Worm (Caenorhabditis elegans) whole organism, young adult: ENCODE data around the gene F11G11.15.

Source experiments
- B0019.2 ChIP-seq: fragments of 200-800 bp; sonication (Bioruptor generic); conservative IDR thresholded peaks from 2 replicates; pipeline ENCODE4 v1.3.6; 2022; ENCODE audit warnings: missing genetic modification reagents, missing genetic modification characterization, missing compliant biosample characterization
- B0035.1 ChIP-seq: sonication (generic microtip); optimal IDR thresholded peaks from 2 replicates; lab custom pipeline; 2016; ENCODE audit warnings: missing genetic modification characterization, mild to moderate bottlenecking, missing compliant biosample characterization, missing genotype, missing genetic modification reagents
- C17E4.6 ChIP-seq: fragments of 200-800 bp; sonication (Bioruptor generic); IDR thresholded peaks from 2 replicates; pipeline ENCODE4 v1.3.6; 2022; ENCODE audit warnings: missing genetic modification reagents, missing genetic modification characterization, missing compliant biosample characterization
- D2030.7 ChIP-seq: fragments of 200-800 bp; sonication (Bioruptor generic); IDR thresholded peaks from 2 replicates; pipeline ENCODE4 v1.3.6; 2022; ENCODE audit warnings: missing genetic modification reagents, missing genetic modification characterization, missing compliant biosample characterization
- K11D2.4 ChIP-seq: fragments of 200-800 bp; sonication (Bioruptor generic); IDR thresholded peaks from 2 replicates; pipeline ENCODE4 v1.3.6; 2022; ENCODE audit warnings: missing genetic modification reagents, missing genetic modification characterization, missing compliant biosample characterization
- T07F8.4 ChIP-seq: sonication (generic microtip); optimal IDR thresholded peaks from 2 replicates; lab custom pipeline; 2016; ENCODE audit warnings: mild to moderate bottlenecking, missing genetic modification characterization, moderate library complexity, missing compliant biosample characterization
- T26A5.8 ChIP-seq: sonication (generic microtip); optimal IDR thresholded peaks from 2 replicates; lab custom pipeline; 2016; ENCODE audit warnings: missing genetic modification characterization, missing compliant biosample characterization
- ZK185.1 ChIP-seq: sonication (generic microtip); optimal IDR thresholded peaks from 2 replicates; lab custom pipeline; 2016; ENCODE audit warnings: mild to moderate bottlenecking, missing genetic modification characterization, missing compliant biosample characterization; ENCODE audit not compliant: poor library complexity, severe bottlenecking
- atf-7 ChIP-seq: sonication (generic microtip); optimal IDR thresholded peaks from 2 replicates; lab custom pipeline; 2017; ENCODE audit warnings: mild to moderate bottlenecking, missing genetic modification characterization, missing compliant biosample characterization
- athp-1 ChIP-seq: sonication (generic microtip); optimal IDR thresholded peaks from 2 replicates; lab custom pipeline; 2017; ENCODE audit warnings: mild to moderate bottlenecking, missing genetic modification characterization, missing compliant biosample characterization
- attf-5 ChIP-seq: fragments of 200-800 bp; sonication (Bioruptor generic); optimal IDR thresholded peaks from 2 replicates; lab custom pipeline; 2018; ENCODE audit warnings: mild to moderate bottlenecking, missing genetic modification characterization, missing compliant biosample characterization
- bed-2 ChIP-seq: fragments of 200-800 bp; sonication (Bioruptor generic); IDR thresholded peaks from 2 replicates; pipeline ENCODE4 v1.3.6; 2022; ENCODE audit warnings: missing genetic modification reagents, missing genetic modification characterization, missing compliant biosample characterization
- ccch-3 ChIP-seq: fragments of 200-800 bp; sonication (Bioruptor generic); optimal IDR thresholded peaks from 2 replicates; lab custom pipeline; 2018; ENCODE audit warnings: mild to moderate bottlenecking, missing genetic modification characterization, missing compliant biosample characterization
- cebp-1 ChIP-seq, 2 experiments: fragments of 200-800 bp in 1 of 2; sonication (Bioruptor generic) in 1 of 2; sonication (generic microtip) in 1 of 2; IDR thresholded peaks in 1 of 2; optimal IDR thresholded peaks in 1 of 2; 2 replicates each; pipeline versions ENCODE4 v1.3.6 to Lab custom; 2017 to 2022; ENCODE audit warnings: missing compliant biosample characterization in 2 of 2, missing genetic modification characterization in 2 of 2, mild to moderate bottlenecking in 1 of 2, missing genetic modification reagents in 1 of 2, moderate library complexity in 1 of 2
- ceh-58 ChIP-seq: fragments of 200-800 bp; sonication (Bioruptor generic); IDR thresholded peaks from 2 replicates; pipeline ENCODE4 v1.3.6; 2022; ENCODE audit warnings: missing genetic modification characterization, missing compliant biosample characterization
- ceh-79 ChIP-seq: sonication (generic microtip); optimal IDR thresholded peaks from 2 replicates; lab custom pipeline; 2017; ENCODE audit warnings: mild to moderate bottlenecking, missing genetic modification characterization, missing compliant biosample characterization
- dpl-1 ChIP-seq: fragments of 150-350 bp; optimal IDR thresholded peaks from 2 replicates; lab custom pipeline; 2014; ENCODE audit warnings: missing biosample characterization, missing genetic modification reagents, missing genetic modification characterization
- egrh-3 ChIP-seq: fragments of 200-800 bp; sonication (Bioruptor generic); IDR thresholded peaks from 2 replicates; pipeline ENCODE4 v1.3.6; 2022; ENCODE audit warnings: missing genetic modification reagents, missing genetic modification characterization, missing compliant biosample characterization
- ekl-4 ChIP-seq: fragments of 200-800 bp; sonication (Bioruptor generic); IDR thresholded peaks from 2 replicates; pipeline ENCODE4 v1.3.6; 2022; ENCODE audit warnings: missing genetic modification reagents, missing genetic modification characterization, missing compliant biosample characterization
- fkh-3 ChIP-seq: sonication (generic microtip); optimal IDR thresholded peaks from 2 replicates; lab custom pipeline; 2016; ENCODE audit warnings: mild to moderate bottlenecking, missing genetic modification characterization, missing compliant biosample characterization
- him-1 ChIP-seq: sonication (generic microtip); optimal IDR thresholded peaks from 2 replicates; lab custom pipeline; 2016; ENCODE audit warnings: missing genotype, missing genetic modification reagents, missing genetic modification characterization, missing compliant biosample characterization
- hlh-12 ChIP-seq: sonication (generic microtip); optimal IDR thresholded peaks from 2 replicates; lab custom pipeline; 2016; ENCODE audit warnings: missing genetic modification characterization, missing compliant biosample characterization
- hlh-26 ChIP-seq: fragments of 200-800 bp; sonication (Bioruptor generic); conservative IDR thresholded peaks from 2 replicates; pipeline ENCODE4 v1.3.6; 2022; ENCODE audit warnings: missing genetic modification reagents, missing genetic modification characterization, missing compliant biosample characterization
- hmg-20 ChIP-seq: fragments of 200-800 bp; sonication (Bioruptor generic); IDR thresholded peaks from 2 replicates; pipeline ENCODE4 v1.3.6; 2022; ENCODE audit warnings: missing genetic modification reagents, missing genetic modification characterization, missing compliant biosample characterization
- hrde-1 ChIP-seq: sonication (generic microtip); optimal IDR thresholded peaks from 2 replicates; lab custom pipeline; 2016; ENCODE audit warnings: missing genetic modification characterization, mild to moderate bottlenecking, missing compliant biosample characterization, moderate library complexity, missing genotype, missing genetic modification reagents, borderline replicate concordance
- hsf-1 ChIP-seq: fragments of 200-800 bp; sonication (Bioruptor generic); IDR thresholded peaks from 2 replicates; pipeline ENCODE4 v1.3.6; 2022; ENCODE audit warnings: missing genetic modification reagents, missing genetic modification characterization, missing compliant biosample characterization
- let-607 ChIP-seq, 2 experiments: fragments of 200-800 bp in 1 of 2; sonication (Bioruptor generic) in 1 of 2; sonication (generic microtip) in 1 of 2; optimal IDR thresholded peaks; 2 replicates each; lab custom pipeline; 2016 to 2018; ENCODE audit warnings: mild to moderate bottlenecking in 2 of 2, missing compliant biosample characterization in 2 of 2, missing genetic modification characterization in 2 of 2, moderate library complexity in 2 of 2, missing genotype in 1 of 2
- lin-35 ChIP-seq, 3 experiments: fragments of 150-350 bp in 2 of 3; sonication (generic microtip) in 1 of 3; optimal IDR thresholded peaks; 2 replicates each; lab custom pipeline; 2014 to 2018; ENCODE audit warnings: missing biosample characterization in 3 of 3, missing genetic modification characterization in 3 of 3, missing genetic modification reagents in 3 of 3
- lir-1 ChIP-seq: fragments of 200-800 bp; sonication (Bioruptor generic); conservative IDR thresholded peaks from 2 replicates; pipeline ENCODE4 v1.3.6; 2022; ENCODE audit warnings: missing genetic modification reagents, missing genetic modification characterization, missing compliant biosample characterization
- lsl-1 ChIP-seq: fragments of 200-800 bp; sonication (Bioruptor generic); optimal IDR thresholded peaks from 2 replicates; lab custom pipeline; 2018; ENCODE audit warnings: mild to moderate bottlenecking, missing genetic modification characterization, moderate library complexity, missing compliant biosample characterization
- madf-10 ChIP-seq: sonication (generic microtip); optimal IDR thresholded peaks from 2 replicates; lab custom pipeline; 2016; ENCODE audit warnings: mild to moderate bottlenecking, missing genetic modification characterization, missing compliant biosample characterization
- madf-3 ChIP-seq: fragments of 200-800 bp; sonication (Bioruptor generic); IDR thresholded peaks from 2 replicates; pipeline ENCODE4 v1.3.6; 2022; ENCODE audit warnings: missing genetic modification reagents, missing genetic modification characterization, missing compliant biosample characterization
- mcd-1 ChIP-seq: fragments of 200-800 bp; sonication (Bioruptor generic); IDR thresholded peaks from 2 replicates; pipeline ENCODE4 v1.3.6; 2022; ENCODE audit warnings: missing genetic modification reagents, missing genetic modification characterization, missing compliant biosample characterization
- mel-28 ChIP-seq: sonication (generic microtip); optimal IDR thresholded peaks from 2 replicates; lab custom pipeline; 2016; ENCODE audit warnings: borderline replicate concordance, mild to moderate bottlenecking, missing genetic modification characterization, missing compliant biosample characterization
- mes-4 ChIP-seq: sonication (generic microtip); optimal IDR thresholded peaks from 2 replicates; lab custom pipeline; 2016; ENCODE audit warnings: missing genotype, missing genetic modification characterization, missing compliant biosample characterization
- nfyb-1 ChIP-seq: fragments of 200-800 bp; sonication (Bioruptor generic); IDR thresholded peaks from 2 replicates; pipeline ENCODE4 v1.3.6; 2022; ENCODE audit warnings: missing genetic modification reagents, missing genetic modification characterization, missing compliant biosample characterization
- nhr-179 ChIP-seq: sonication (generic microtip); optimal IDR thresholded peaks from 2 replicates; lab custom pipeline; 2016; ENCODE audit warnings: mild to moderate bottlenecking, missing genetic modification characterization, missing compliant biosample characterization
- nhr-80 ChIP-seq: sonication (generic microtip); optimal IDR thresholded peaks from 2 replicates; lab custom pipeline; 2016; ENCODE audit warnings: missing genetic modification characterization, missing compliant biosample characterization
- rec-8 ChIP-seq, 2 experiments: sonication (generic microtip); optimal IDR thresholded peaks; 2 replicates each; lab custom pipeline; 2016; ENCODE audit warnings: mild to moderate bottlenecking in 2 of 2, missing genetic modification characterization in 2 of 2, missing genetic modification reagents in 2 of 2, missing genotype in 2 of 2, missing biosample characterization in 1 of 2, missing compliant biosample characterization in 1 of 2, moderate library complexity in 1 of 2
- sea-2 ChIP-seq: fragments of 200-800 bp; sonication (Bioruptor generic); IDR thresholded peaks from 2 replicates; pipeline ENCODE4 v1.3.6; 2022; ENCODE audit warnings: missing genetic modification characterization, missing compliant biosample characterization
- snpc-1.1 ChIP-seq: sonication (generic microtip); optimal IDR thresholded peaks from 2 replicates; lab custom pipeline; 2017; ENCODE audit warnings: missing genetic modification characterization, mild to moderate bottlenecking, missing compliant biosample characterization, antibody characterized with exemption, moderate library complexity, missing genotype, missing genetic modification reagents; ENCODE audit not compliant: insufficient read depth
- snpc-3.4 ChIP-seq: sonication (generic microtip); optimal IDR thresholded peaks from 2 replicates; lab custom pipeline; 2017; ENCODE audit warnings: missing genetic modification characterization, mild to moderate bottlenecking, missing compliant biosample characterization, antibody characterized with exemption, moderate library complexity, missing genotype, missing genetic modification reagents
- tbp1 ChIP-seq: fragments of 200-800 bp; sonication (Bioruptor generic); optimal IDR thresholded peaks from 2 replicates; lab custom pipeline; 2018; ENCODE audit warnings: mild to moderate bottlenecking, missing genetic modification characterization, missing compliant biosample characterization
- unc-62 ChIP-seq: fragments of 150-350 bp; optimal IDR thresholded peaks from 2 replicates; lab custom pipeline; 2014; ENCODE audit warnings: missing biosample characterization, missing genetic modification reagents, missing genetic modification characterization
- zfh-2 ChIP-seq: fragments of 200-800 bp; sonication (Bioruptor generic); conservative IDR thresholded peaks from 2 replicates; pipeline ENCODE4 v1.3.6; 2022; ENCODE audit warnings: missing genetic modification reagents, missing genetic modification characterization, missing compliant biosample characterization
- ztf-18 ChIP-seq: sonication (generic microtip); optimal IDR thresholded peaks from 2 replicates; lab custom pipeline; 2016; ENCODE audit warnings: missing genotype, mild to moderate bottlenecking, missing genetic modification characterization, missing compliant biosample characterization
- ztf-26 ChIP-seq: sonication (generic microtip); optimal IDR thresholded peaks from 2 replicates; lab custom pipeline; 2017; ENCODE audit warnings: missing genetic modification characterization, missing compliant biosample characterization

F11G11.15 gene

DNA sequence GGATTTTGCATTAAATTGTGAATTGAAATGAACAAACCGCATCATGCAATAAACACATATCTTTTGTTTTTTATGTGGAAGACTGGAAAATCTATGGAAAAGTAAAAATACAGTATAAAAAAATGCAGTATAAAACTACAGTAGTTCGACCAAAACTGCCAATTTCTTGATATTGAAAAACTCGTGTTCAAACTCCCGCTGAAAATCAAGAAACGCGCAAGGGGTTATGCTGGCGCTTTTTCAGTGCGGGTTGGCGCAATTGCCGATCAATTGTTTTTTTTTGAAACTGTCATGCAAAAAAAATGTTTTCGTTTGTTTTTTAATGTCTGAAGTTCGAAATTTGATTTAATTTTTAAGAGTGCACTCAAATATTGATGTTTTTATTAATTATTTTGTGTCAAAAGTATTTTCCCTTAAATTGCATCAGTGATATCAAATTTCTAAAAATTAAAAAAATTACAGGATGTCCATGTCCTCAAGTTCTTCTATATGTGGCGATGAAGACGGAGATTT lies 23.0 kb upstream of the F11G11.15 start, which contains the start of gene dnj-9 (continued):
- TF ChIP-seq cebp-1 (GFP tag; IDR thresholded peaks at IDR 0.05; lab: Robert Waterston, UW) (peak; percentile 54), cebp-1 (tag; optimal IDR thresholded peaks at IDR 0.05; lab: Kevin White, UChicago) (peak; percentile 92), madf-10 (peak; percentile 71), unc-62 (GFP tag; lab: Kevin White, UChicago) (no peak), bed-2 (GFP tag; lab: Robert Waterston, UW) (no peak), snpc-1.1 (tag; lab: Kevin White, UChicago) (peak; percentile 28), lin-35 (GFP tag; optimal IDR thresholded peaks at IDR 0.05; lab: Kevin White, UChicago) (peak; percentile 86 to 99 (median 92)), ceh-79 (tag; lab: Kevin White, UChicago) (no peak), mes-4 (tag; lab: Kevin White, UChicago) (peak; percentile 34), ekl-4 (GFP tag; lab: Robert Waterston, UW) (peak; percentile 96), lsl-1 (GFP tag; lab: Kevin White, UChicago) (peak; percentile 82), ceh-58 (GFP tag; lab: Robert Waterston, UW) (no peak), lir-1 (GFP tag; lab: Robert Waterston, UW) (peak; percentile 78), egrh-3 (no peak), let-607 (tag; optimal IDR thresholded peaks at IDR 0.05; lab: Kevin White, UChicago) (peak; percentile 41 to 82), sea-2 (no peak), hmg-20 (GFP tag; lab: Robert Waterston, UW) (peak; percentile 85), nfyb-1 (GFP tag; lab: Robert Waterston, UW) (peak; percentile 95), B0035.1 (peak; percentile 78), snpc-3.4 (tag; lab: Kevin White, UChicago) (peak; percentile 94), ZK185.1 (peak; percentile 95), hlh-12 (no peak), D2030.7 (peak; percentile 81), mel-28 (tag; lab: Kevin White, UChicago) (peak; percentile 6), ccch-3 (GFP tag; lab: Kevin White, UChicago) (no peak), mcd-1 (GFP tag; lab: Robert Waterston, UW) (peak; percentile 93), T07F8.4 (tag; lab: Kevin White, UChicago) (peak; percentile 41), attf-5 (GFP tag; lab: Kevin White, UChicago) (peak; percentile 95), nhr-179 (tag; lab: Kevin White, UChicago) (no peak), him-1 (tag; lab: Kevin White, UChicago) (peak; percentile 81), C17E4.6 (GFP tag; lab: Robert Waterston, UW) (peak; percentile 88), atf-7 (tag; lab: Kevin White, UChicago) (peak; percentile 82), rec-8 (tag; optimal IDR thresholded peaks at IDR 0.05; lab: Kevin White, UChicago) (peak in 1 of 2 experiments; percentile 21), madf-3 (GFP tag; lab: Robert Waterston, UW) (peak; percentile 92), T26A5.8 (tag; lab: Kevin White, UChicago) (no peak), ztf-18 (tag; lab: Kevin White, UChicago) (peak; percentile 99), K11D2.4 (GFP tag; lab: Robert Waterston, UW) (peak; percentile 94), hsf-1 (GFP tag; lab: Robert Waterston, UW) (peak; percentile 88), nhr-80 (tag; lab: Kevin White, UChicago) (peak; percentile 64), dpl-1 (GFP tag; lab: Kevin White, UChicago) (peak; percentile 97), hrde-1 (tag; lab: Kevin White, UChicago) (peak; percentile 62), tbp1 (peak; percentile 75), ztf-26 (tag; lab: Kevin White, UChicago) (peak; percentile 84), fkh-3 (no peak), zfh-2 (GFP tag; lab: Robert Waterston, UW) (no peak), athp-1 (tag; lab: Kevin White, UChicago) (peak; percentile 66), B0019.2 (GFP tag; lab: Robert Waterston, UW) (peak; percentile 32; the same call in 1 of the 2 replicates), hlh-26 (GFP tag; lab: Robert Waterston, UW) (no peak)
